Fruit fly (Drosophila melanogaster) whole organism: ENCODE data around the gene CAH7.

Experiments used
- CG8478 ChIP-seq: fragments of >200 bp; optimal IDR thresholded peaks from 2 replicates; lab custom pipeline; 2018; ENCODE audit warnings: inconsistent platforms
- Dll ChIP-seq: fragments of >200 bp; optimal IDR thresholded peaks from 2 replicates; lab custom pipeline; 2017
- EcR ChIP-seq, 2 experiments: fragments of >200 bp; optimal IDR thresholded peaks; 2 replicates each; lab custom pipeline; 2017; ENCODE audit warnings: missing biosample characterization in 2 of 2, missing genetic modification characterization in 2 of 2, missing genetic modification reagents in 2 of 2
- pan ChIP-seq: fragments of >200 bp; optimal IDR thresholded peaks from 2 replicates; lab custom pipeline; 2017
- psq ChIP-seq: fragments of >200 bp; optimal IDR thresholded peaks from 2 replicates; lab custom pipeline; 2017
- usp ChIP-seq: fragments of >200 bp; optimal IDR thresholded peaks from 2 replicates; lab custom pipeline; 2017; ENCODE audit warnings: missing biosample characterization, missing genetic modification characterization, mixed read lengths

dm6 chr3R:10130091-10130490 is 18.1 kb downstream of the CAH7 start:
- TF ChIP-seq psq (lab: Kevin White, UChicago) (no peak), CG8478 (lab: Kevin White, UChicago) (no peak), Dll (lab: Kevin White, UChicago) (no peak), EcR (GFP tag; optimal IDR thresholded peaks at IDR 0.05; lab: Kevin White, UChicago) (no peak), pan (lab: Kevin White, UChicago) (no peak), usp (GFP tag; lab: Kevin White, UChicago) (no peak)
